Fruit fly (Drosophila melanogaster): ENCODE data around the gene CG2218.

CG2218 gene

dm6 chr3R:30461608-30462243 is 33.6 kb upstream of the CG2218 start (continued):
- peak; percentile 23 for TF ChIP-seq CG13296 (GFP tag; optimal IDR thresholded peaks at IDR 0.05)
- TF ChIP-seq ranshi (GFP tag; IDR thresholded peaks at IDR 0.05) = peak; percentile 31; the same call in 1 of the 2 replicates
- TF ChIP-seq chinmo (GFP tag; IDR thresholded peaks at IDR 0.05; ENCODE audit: partially characterized antibody) = 0 out of 4 replicates have a peak, but pooled peaks have one; percentile 12
- TF ChIP-seq CG34376 (GFP tag; optimal IDR thresholded peaks at IDR 0.05) = no peak
- TF ChIP-seq Aef1 (GFP tag; IDR thresholded peaks at IDR 0.05) = no peak
- TF ChIP-seq CG4282 (GFP tag; optimal IDR thresholded peaks at IDR 0.05) = no peak
- no peak for TF ChIP-seq pzg (GFP tag; optimal IDR thresholded peaks at IDR 0.05)
- no peak for TF ChIP-seq h (optimal IDR thresholded peaks at IDR 0.05)
- TF ChIP-seq Ptx1 (GFP tag; IDR thresholded peaks at IDR 0.05) = peak; percentile 42; the same call in 1 of the 2 replicates
- 0 out of 2 replicates have a peak, but pooled peaks have one; percentile 8 for TF ChIP-seq stc (GFP tag; IDR thresholded peaks at IDR 0.05)
- no peak for TF ChIP-seq lbe (GFP tag; optimal IDR thresholded peaks at IDR 0.05)
- no peak for TF ChIP-seq Awh (GFP tag; IDR thresholded peaks at IDR 0.05)
- no peak for TF ChIP-seq CG12104 (GFP tag; optimal IDR thresholded peaks at IDR 0.05)
- no peak for TF ChIP-seq CG6854 (GFP tag; optimal IDR thresholded peaks at IDR 0.05)
- TF ChIP-seq NfI (GFP tag; optimal IDR thresholded peaks at IDR 0.05) = no peak
- TF ChIP-seq CG1832 (GFP tag; optimal IDR thresholded peaks at IDR 0.05) = no peak
- TF ChIP-seq Ada2b (GFP tag; IDR thresholded peaks at IDR 0.05) = no peak
- no peak for TF ChIP-seq CG32772 (GFP tag; IDR thresholded peaks at IDR 0.05)
- TF ChIP-seq psq (GFP tag; optimal IDR thresholded peaks at IDR 0.05) = no peak
- TF ChIP-seq ind (GFP tag; optimal IDR thresholded peaks at IDR 0.05) = no peak
- no peak for TF ChIP-seq Max (GFP tag; optimal IDR thresholded peaks at IDR 0.05)
- no peak for TF ChIP-seq sisA (GFP tag; IDR thresholded peaks at IDR 0.05)
- no peak for TF ChIP-seq her (GFP tag; optimal IDR thresholded peaks at IDR 0.05)
- no peak for TF ChIP-seq CG7357 (GFP tag; IDR thresholded peaks at IDR 0.05)
- TF ChIP-seq gsb-n (tag; optimal IDR thresholded peaks at IDR 0.05) = no peak
- TF ChIP-seq Sox100B (GFP tag; optimal IDR thresholded peaks at IDR 0.05) = peak; percentile 35
- no peak for TF ChIP-seq CG11695 (GFP tag; IDR thresholded peaks at IDR 0.05)
- no peak for TF ChIP-seq gsb (GFP tag; IDR thresholded peaks at IDR 0.05)
- no peak for TF ChIP-seq CG6254 (GFP tag; optimal IDR thresholded peaks at IDR 0.05)
- no peak for TF ChIP-seq BtbVII (GFP tag; optimal IDR thresholded peaks at IDR 0.05)
- TF ChIP-seq YL-1 (GFP tag; optimal IDR thresholded peaks at IDR 0.05) = no peak
- TF ChIP-seq CG1233 (GFP tag; optimal IDR thresholded peaks at IDR 0.05) = no peak
- TF ChIP-seq cas (GFP tag; IDR thresholded peaks at IDR 0.05) = no peak
- peak; percentile 3 for TF ChIP-seq CG15696 (tag; optimal IDR thresholded peaks at IDR 0.05)
- no peak for TF ChIP-seq dimm (GFP tag; IDR thresholded peaks at IDR 0.05)
- peak; percentile 26 for TF ChIP-seq bcd (GFP tag; optimal IDR thresholded peaks at IDR 0.05)
- TF ChIP-seq CG15479 (GFP tag; optimal IDR thresholded peaks at IDR 0.05) = peak; percentile 21
- TF ChIP-seq Chrac-16 (GFP tag; optimal IDR thresholded peaks at IDR 0.05) = no peak
- TF ChIP-seq CG31388 (GFP tag; optimal IDR thresholded peaks at IDR 0.05) = no peak
- peak; percentile 41 for TF ChIP-seq CG30403 (GFP tag; optimal IDR thresholded peaks at IDR 0.05)
- peak; percentile 22 for TF ChIP-seq CG8924 (tag; optimal IDR thresholded peaks at IDR 0.05)
- TF ChIP-seq CG15269 (tag; optimal IDR thresholded peaks at IDR 0.05) = peak; percentile 56
- TF ChIP-seq CG12155 (GFP tag; optimal IDR thresholded peaks at IDR 0.05) = no peak
- no peak for TF ChIP-seq CG31224 (GFP tag; IDR thresholded peaks at IDR 0.05)
- TF ChIP-seq Hr3 (GFP tag; optimal IDR thresholded peaks at IDR 0.05) = no peak
- TF ChIP-seq Lim3 (GFP tag; IDR thresholded peaks at IDR 0.05) = no peak
- TF ChIP-seq TFAM (GFP tag; optimal IDR thresholded peaks at IDR 0.05) = no peak
- TF ChIP-seq CG34422 (GFP tag; IDR thresholded peaks at IDR 0.05) = no peak
- TF ChIP-seq CG4820 (GFP tag; optimal IDR thresholded peaks at IDR 0.05) = peak; percentile 10
- peak; percentile 15 for TF ChIP-seq gcm (GFP tag; optimal IDR thresholded peaks at IDR 0.05)
- TF ChIP-seq Opbp (GFP tag; IDR thresholded peaks at IDR 0.05; ENCODE audit: partially characterized antibody) = no peak
